Worm (Caenorhabditis elegans) whole organism, L4 larva: ENCODE measurements around the gene PDB1.1.

Experiments
- F49E8.2 ChIP-seq: sonication (generic microtip); optimal IDR thresholded peaks from 2 replicates; lab custom pipeline; 2016; ENCODE audit warnings: missing compliant biosample characterization, mild to moderate bottlenecking, missing genetic modification characterization, borderline replicate concordance
- Y105C5A.15 ChIP-seq: fragments of 200-800 bp; sonication (Bioruptor generic); IDR thresholded peaks from 2 replicates; pipeline ENCODE4 v1.3.6; 2022; ENCODE audit warnings: missing genetic modification characterization, missing compliant biosample characterization
- Y5F2A.4 ChIP-seq: fragments of 200-800 bp; sonication (Bioruptor generic); optimal IDR thresholded peaks from 2 replicates; lab custom pipeline; 2018; ENCODE audit warnings: mild to moderate bottlenecking, missing genetic modification characterization, missing compliant biosample characterization
- Y75B8A.6 ChIP-seq: fragments of 200-800 bp; sonication (Bioruptor generic); IDR thresholded peaks from 2 replicates; pipeline ENCODE4 v1.3.6; 2022; ENCODE audit warnings: missing genetic modification reagents, missing genetic modification characterization, missing compliant biosample characterization
- ZK546.5 ChIP-seq, 2 experiments: sonication (generic microtip); optimal IDR thresholded peaks; 2 replicates each; lab custom pipeline; 2017; ENCODE audit warnings: missing biosample characterization in 2 of 2, missing genetic modification characterization in 2 of 2
- aha-1 ChIP-seq: fragments of 150-350 bp; peaks from one replicate; lab custom pipeline; 2014; ENCODE audit warnings: missing biosample characterization, missing genetic modification characterization
- arid-1 ChIP-seq: fragments of 200-800 bp; sonication (Bioruptor generic); conservative IDR thresholded peaks from 2 replicates; pipeline ENCODE4 v1.3.6; 2022; ENCODE audit warnings: missing genetic modification reagents, missing genetic modification characterization, missing compliant biosample characterization
- ceh-20 ChIP-seq: fragments of 200-800 bp; sonication (Bioruptor generic); IDR thresholded peaks from 2 replicates; pipeline ENCODE4 v1.3.6; 2022; ENCODE audit warnings: missing genetic modification reagents, missing genetic modification characterization, missing compliant biosample characterization
- ceh-44 ChIP-seq: fragments of 200-800 bp; sonication (Bioruptor generic); IDR thresholded peaks from 2 replicates; pipeline ENCODE4 v1.3.6; 2022; ENCODE audit warnings: missing genetic modification reagents, missing genetic modification characterization, missing compliant biosample characterization
- ceh-62 ChIP-seq: sonication (generic microtip); optimal IDR thresholded peaks from 2 replicates; lab custom pipeline; 2017; ENCODE audit warnings: missing biosample characterization, missing genetic modification characterization
- ceh-82 ChIP-seq: sonication (generic microtip); optimal IDR thresholded peaks from 2 replicates; lab custom pipeline; 2017; ENCODE audit warnings: missing biosample characterization, missing genetic modification characterization
- ctbp-1 ChIP-seq: fragments of 200-800 bp; sonication (Bioruptor generic); IDR thresholded peaks from 2 replicates; pipeline ENCODE4 v1.3.6; 2022; ENCODE audit warnings: missing genetic modification reagents, missing genetic modification characterization, missing compliant biosample characterization
- daf-16 ChIP-seq, 3 experiments: sonication (generic microtip); optimal IDR thresholded peaks; 2 replicates each; lab custom pipeline; 2016 to 2017; ENCODE audit warnings: missing genetic modification characterization in 3 of 3, missing genetic modification reagents in 3 of 3, mild to moderate bottlenecking in 2 of 3, missing compliant biosample characterization in 2 of 3, missing biosample characterization in 1 of 3, moderate library complexity in 1 of 3
- daf-19 ChIP-seq: fragments of 200-800 bp; sonication (Bioruptor generic); conservative IDR thresholded peaks from 2 replicates; pipeline ENCODE4 v1.3.6; 2022; ENCODE audit warnings: missing genetic modification characterization, missing compliant biosample characterization
- daf-8 ChIP-seq: fragments of 200-800 bp; sonication (Bioruptor generic); IDR thresholded peaks from 2 replicates; pipeline ENCODE4 v1.3.6; 2022; ENCODE audit warnings: missing genetic modification characterization, missing compliant biosample characterization
- dmd-8 ChIP-seq: fragments of 200-800 bp; sonication (Bioruptor generic); IDR thresholded peaks from 2 replicates; pipeline ENCODE4 v1.3.6; 2022; ENCODE audit warnings: missing genetic modification characterization, missing compliant biosample characterization
- dpl-1 ChIP-seq: fragments of 150-350 bp; optimal IDR thresholded peaks from 2 replicates; lab custom pipeline; 2014; ENCODE audit warnings: missing biosample characterization, missing genetic modification reagents, missing genetic modification characterization
- egl-43 ChIP-seq: fragments of 200-800 bp; sonication (Bioruptor generic); IDR thresholded peaks from 2 replicates; pipeline ENCODE4 v1.3.6; 2022; ENCODE audit warnings: missing genetic modification reagents, missing genetic modification characterization, missing compliant biosample characterization
- gei-8 ChIP-seq: fragments of 200-800 bp; sonication (Bioruptor generic); optimal IDR thresholded peaks from 2 replicates; lab custom pipeline; 2018; ENCODE audit warnings: mild to moderate bottlenecking, missing genetic modification characterization, missing compliant biosample characterization
- hlh-11 ChIP-seq: fragments of 200-800 bp; sonication (Bioruptor generic); optimal IDR thresholded peaks from 2 replicates; lab custom pipeline; 2018; ENCODE audit warnings: mild to moderate bottlenecking, missing genetic modification characterization, missing compliant biosample characterization
- hlh-30 ChIP-seq: sonication (generic microtip); optimal IDR thresholded peaks from 2 replicates; lab custom pipeline; 2017; ENCODE audit warnings: antibody characterized with exemption, mild to moderate bottlenecking, missing genetic modification characterization, missing compliant biosample characterization; ENCODE audit not compliant: insufficient read depth
- hmg-1.1 ChIP-seq: fragments of 200-800 bp; sonication (Bioruptor generic); IDR thresholded peaks from 2 replicates; pipeline ENCODE4 v1.3.6; 2022; ENCODE audit warnings: missing genetic modification reagents, missing genetic modification characterization, missing compliant biosample characterization
- lin-15B ChIP-seq: fragments of 150-350 bp; sonication (generic microtip); optimal IDR thresholded peaks from 3 replicates; lab custom pipeline; 2014; ENCODE audit warnings: missing biosample characterization, missing genetic modification characterization
- madf-9 ChIP-seq: fragments of 200-800 bp; sonication (Bioruptor generic); conservative IDR thresholded peaks from 2 replicates; pipeline ENCODE4 v1.3.6; 2022; ENCODE audit warnings: missing genetic modification reagents, missing genetic modification characterization, missing compliant biosample characterization
- mdl-1 ChIP-seq, 2 experiments: fragments of 150-350 bp in 1 of 2; sonication (generic microtip) in 1 of 2; optimal IDR thresholded peaks; 2 replicates each; lab custom pipeline; 2014 to 2017; ENCODE audit warnings: missing biosample characterization in 2 of 2, missing genetic modification characterization in 2 of 2
- mes-2 ChIP-seq: sonication (generic microtip); optimal IDR thresholded peaks from 2 replicates; lab custom pipeline; 2016; ENCODE audit warnings: missing genotype, mild to moderate bottlenecking, missing genetic modification characterization, missing compliant biosample characterization; ENCODE audit not compliant: poor library complexity, severe bottlenecking
- mxl-2 ChIP-seq: fragments of 200-800 bp; sonication (Bioruptor generic); conservative IDR thresholded peaks from 2 replicates; pipeline ENCODE4 v1.3.6; 2022; ENCODE audit warnings: missing genetic modification reagents, missing genetic modification characterization, missing compliant biosample characterization
- nhr-102 ChIP-seq: sonication (generic microtip); optimal IDR thresholded peaks from 2 replicates; lab custom pipeline; 2016; ENCODE audit warnings: mild to moderate bottlenecking, missing genetic modification characterization, moderate library complexity, missing compliant biosample characterization
- nhr-11 ChIP-seq: fragments of 150-350 bp; optimal IDR thresholded peaks from 2 replicates; lab custom pipeline; 2014; ENCODE audit warnings: missing biosample characterization, missing genetic modification characterization
- nhr-77 ChIP-seq: fragments of 150-350 bp; optimal IDR thresholded peaks from 2 replicates; lab custom pipeline; 2014; ENCODE audit warnings: missing biosample characterization, missing genetic modification characterization
- skn-1 ChIP-seq: fragments of 150-350 bp; optimal IDR thresholded peaks from 2 replicates; lab custom pipeline; 2014; ENCODE audit warnings: missing biosample characterization, missing genetic modification characterization
- snpc-1.2 ChIP-seq: fragments of 200-800 bp; sonication (Bioruptor generic); IDR thresholded peaks from 2 replicates; pipeline ENCODE4 v1.3.6; 2022; ENCODE audit warnings: missing genetic modification reagents, missing genetic modification characterization, missing compliant biosample characterization
- unc-62 ChIP-seq, 3 experiments: fragments of 150-350 bp in 1 of 3; sonication (generic microtip); optimal IDR thresholded peaks in 2 of 3; peaks in 1 of 3; 1 replicate in 1 of 3; 2 replicates in 2 of 3; lab custom pipeline; 2014 to 2017; ENCODE audit warnings: missing biosample characterization in 3 of 3, missing genetic modification characterization in 3 of 3, missing genetic modification reagents in 3 of 3, missing genotype in 1 of 3
- vab-7 ChIP-seq: fragments of 200-800 bp; sonication (Bioruptor generic); IDR thresholded peaks from 2 replicates; pipeline ENCODE4 v1.3.6; 2022; ENCODE audit warnings: missing genetic modification reagents, missing genetic modification characterization, missing compliant biosample characterization
- zip-11 ChIP-seq: fragments of 200-800 bp; sonication (Bioruptor generic); IDR thresholded peaks from 2 replicates; pipeline ENCODE4 v1.3.6; 2022; ENCODE audit warnings: missing genetic modification characterization, missing compliant biosample characterization
- ztf-7 ChIP-seq: fragments of 150-350 bp; optimal IDR thresholded peaks from 2 replicates; lab custom pipeline; 2014; ENCODE audit warnings: missing biosample characterization, missing genetic modification characterization

The PDB1.1 gene

ce11 chrX:7525271-7525670 is 33.6 kb downstream of the PDB1.1 start, which contains the start of gene F46C8.3:
Gene F46C8.3 (plus strand): TSS chrX:7525571.
- TF ChIP-seq zip-11 (no peak), hlh-30 (no peak), Y105C5A.15 (GFP tag; lab: Robert Waterston, UW) (no peak), unc-62 (GFP tag; optimal IDR thresholded peaks at IDR 0.05 in 1 of 2; lab: Kevin White, UChicago) (no peak), unc-62 (tag; optimal IDR thresholded peaks at IDR 0.05; lab: Kevin White, UChicago) (no peak), hmg-1.1 (GFP tag; lab: Robert Waterston, UW) (no peak)
- TF ChIP-seq, all 104 proteins: peak for 0

ce11 chrX:7523799-7524198 is 35.1 kb downstream of the PDB1.1 start:
- TF ChIP-seq ceh-44 (GFP tag; lab: Robert Waterston, UW) (no peak), nhr-11 (tag; lab: Kevin White, UChicago) (peak; percentile 52), ceh-20 (GFP tag; lab: Robert Waterston, UW) (0 out of 2 replicates have a peak, but pooled peaks have one; percentile 11), lin-15B (tag; lab: Kevin White, UChicago) (no peak), hlh-11 (tag; lab: Kevin White, UChicago) (peak; percentile 69), aha-1 (tag; lab: Kevin White, UChicago) (peak; percentile 81), daf-16 (GFP tag; optimal IDR thresholded peaks at IDR 0.05; lab: Kevin White, UChicago) (peak in 1 of 2 experiments; percentile 89), daf-16 (tag; optimal IDR thresholded peaks at IDR 0.05; lab: Kevin White, UChicago) (no peak)

- TF ChIP-seq nhr-77 (tag; lab: Kevin White, UChicago) (no peak), hlh-11 (tag; lab: Kevin White, UChicago) (peak; percentile 44), daf-16 (GFP tag; optimal IDR thresholded peaks at IDR 0.05; lab: Kevin White, UChicago) (peak in 1 of 2 experiments; percentile 74), daf-16 (tag; optimal IDR thresholded peaks at IDR 0.05; lab: Kevin White, UChicago) (no peak), hlh-30 (peak; percentile 20), mxl-2 (GFP tag; lab: Robert Waterston, UW) (no peak)
Measured at ce11 chrX:7522595-7522994, 36.3 kb downstream of the PDB1.1 start.

ce11 chrX:7519569-7519968 is 39.3 kb downstream of the PDB1.1 start, which contains the start of gene chts-1:
Gene chts-1 (minus strand): TSS chrX:7519669.
- TF ChIP-seq unc-62 (GFP tag; optimal IDR thresholded peaks at IDR 0.05 in 1 of 2; lab: Kevin White, UChicago): peak in 1 of 2 experiments; percentile 85
- no peak for TF ChIP-seq unc-62 (tag; optimal IDR thresholded peaks at IDR 0.05; lab: Kevin White, UChicago)
- no peak for TF ChIP-seq nhr-77 (tag; lab: Kevin White, UChicago)

- TF ChIP-seq unc-62 (GFP tag; optimal IDR thresholded peaks at IDR 0.05 in 1 of 2; lab: Kevin White, UChicago) (peak in 1 of 2 experiments; percentile 65), unc-62 (tag; optimal IDR thresholded peaks at IDR 0.05; lab: Kevin White, UChicago) (no peak), mdl-1 (tag; optimal IDR thresholded peaks at IDR 0.05; lab: Kevin White, UChicago) (no peak)
Measured at ce11 chrX:7512714-7513113, 46.2 kb downstream of the PDB1.1 start.

ce11 chrX:7507141-7507540 is 51.7 kb downstream of the PDB1.1 start:
- TF ChIP-seq dpl-1 (GFP tag; lab: Kevin White, UChicago): no peak
- TF ChIP-seq ceh-62: no peak
- TF ChIP-seq ceh-82 (tag; lab: Kevin White, UChicago): no peak
- 0 out of 2 replicates have a peak, but pooled peaks have one; percentile 51 for TF ChIP-seq egl-43 (GFP tag; lab: Robert Waterston, UW)
- TF ChIP-seq ztf-7 (tag; lab: Kevin White, UChicago): no peak
- TF ChIP-seq daf-19 (GFP tag; lab: Robert Waterston, UW): 0 out of 2 replicates have a peak, but pooled peaks have one; percentile 64
- no peak for TF ChIP-seq ctbp-1
- TF ChIP-seq ceh-20 (GFP tag; lab: Robert Waterston, UW): no peak
- 0 out of 2 replicates have a peak, but pooled peaks have one; percentile 32 for TF ChIP-seq Y75B8A.6
- TF ChIP-seq nhr-102 (tag; lab: Kevin White, UChicago): no peak
- no peak; the same call in 1 of the 2 replicates for TF ChIP-seq madf-9 (GFP tag; lab: Robert Waterston, UW)
- TF ChIP-seq Y105C5A.15 (GFP tag; lab: Robert Waterston, UW): 0 out of 2 replicates have a peak, but pooled peaks have one; percentile 59
- no peak for TF ChIP-seq daf-8 (GFP tag; lab: Robert Waterston, UW)
- no peak for TF ChIP-seq ZK546.5 (tag; optimal IDR thresholded peaks at IDR 0.05; lab: Kevin White, UChicago)
- no peak for TF ChIP-seq gei-8 (GFP tag; lab: Kevin White, UChicago)
- TF ChIP-seq hlh-30: no peak
- no peak for TF ChIP-seq Y5F2A.4 (GFP tag; lab: Kevin White, UChicago)
- no peak for TF ChIP-seq hlh-11 (tag; lab: Kevin White, UChicago)
- TF ChIP-seq snpc-1.2: peak; percentile 68
- TF ChIP-seq F49E8.2 (tag; lab: Kevin White, UChicago): peak; percentile 16
- TF ChIP-seq mdl-1 (tag; optimal IDR thresholded peaks at IDR 0.05; lab: Kevin White, UChicago): no peak
- peak; percentile 62; the same call in 1 of the 2 replicates for TF ChIP-seq arid-1 (GFP tag; lab: Robert Waterston, UW)
- TF ChIP-seq lin-15B (tag; lab: Kevin White, UChicago): no peak
- TF ChIP-seq mes-2: peak; percentile 42
- TF ChIP-seq dmd-8 (GFP tag; lab: Robert Waterston, UW): no peak
- no peak for TF ChIP-seq skn-1 (tag; lab: Kevin White, UChicago)
- 0 out of 2 replicates have a peak, but pooled peaks have one; percentile 39 for TF ChIP-seq vab-7 (GFP tag; lab: Robert Waterston, UW)
